Fruit fly (Drosophila melanogaster) whole organism, embryonic: ENCODE data around the gene armi.
A peak's percentile ranks its signal among the peaks of the same experiment; 100 is the strongest.

Experiments
- Atf6 ChIP-seq: fragments of 200-800 bp; sonication (Bioruptor generic); IDR thresholded peaks from 2 replicates; pipeline ENCODE4 v1.3.6; 2022; ENCODE audit warnings: missing biosample characterization, missing genetic modification characterization
- Bgb ChIP-seq: fragments of 200-800 bp; sonication (Bioruptor generic); IDR thresholded peaks from 2 replicates; pipeline ENCODE4 v1.3.6; 2022; ENCODE audit warnings: missing biosample characterization, missing genetic modification characterization; ENCODE audit not compliant: partially characterized antibody
- CG1024 ChIP-seq: fragments of 200-800 bp; sonication (Bioruptor generic); IDR thresholded peaks from 2 replicates; pipeline ENCODE4 v1.3.6; 2022; ENCODE audit warnings: missing biosample characterization, missing genetic modification characterization
- CG10366 ChIP-seq: fragments of 200-800 bp; sonication (Bioruptor generic); IDR thresholded peaks from 2 replicates; pipeline ENCODE4 v1.3.6; 2022; ENCODE audit warnings: missing biosample characterization, missing genetic modification characterization
- CG12155 ChIP-seq: fragments of 200-800 bp; sonication (Bioruptor generic); optimal IDR thresholded peaks from 3 replicates; lab custom pipeline; 2016; ENCODE audit warnings: missing biosample characterization, missing genetic modification characterization
- CG12659 ChIP-seq: fragments of 200-800 bp; sonication (Bioruptor generic); optimal IDR thresholded peaks from 3 replicates; lab custom pipeline; 2017; ENCODE audit warnings: mild to moderate bottlenecking, missing biosample characterization, missing genetic modification reagents, missing genetic modification characterization
- CG13123 ChIP-seq: fragments of 200-800 bp; sonication (Bioruptor generic); optimal IDR thresholded peaks from 2 replicates; lab custom pipeline; 2016; ENCODE audit warnings: missing biosample characterization, missing genetic modification characterization
- CG13624 ChIP-seq: fragments of 200-800 bp; sonication (Bioruptor generic); optimal IDR thresholded peaks from 2 replicates; lab custom pipeline; 2016; ENCODE audit warnings: missing biosample characterization, missing genetic modification characterization
- CG13775 ChIP-seq: fragments of 200-800 bp; sonication (Bioruptor generic); optimal IDR thresholded peaks from 3 replicates; lab custom pipeline; 2017; ENCODE audit warnings: missing biosample characterization, mild to moderate bottlenecking, missing genetic modification characterization
- CG14050 ChIP-seq: fragments of 200-800 bp; sonication (Bioruptor generic); IDR thresholded peaks from 3 replicates; pipeline ENCODE4 v1.3.6; 2022; ENCODE audit warnings: missing biosample characterization, missing genetic modification characterization
- CG15073 ChIP-seq: fragments of 200-800 bp; sonication (Bioruptor generic); optimal IDR thresholded peaks from 2 replicates; lab custom pipeline; 2016; ENCODE audit warnings: missing biosample characterization, missing genetic modification characterization
- CG15269 ChIP-seq: fragments of 200-800 bp; sonication (Bioruptor generic); optimal IDR thresholded peaks from 2 replicates; lab custom pipeline; 2018; ENCODE audit warnings: missing biosample characterization, mild to moderate bottlenecking, missing genetic modification characterization, moderate library complexity
- CG17385 ChIP-seq: fragments of 200-800 bp; sonication (Bioruptor generic); optimal IDR thresholded peaks from 3 replicates; lab custom pipeline; 2018; ENCODE audit warnings: missing biosample characterization, mild to moderate bottlenecking, missing genetic modification characterization
- CG18619 ChIP-seq: fragments of 200-800 bp; sonication (Bioruptor generic); optimal IDR thresholded peaks from 3 replicates; lab custom pipeline; 2017; ENCODE audit warnings: missing biosample characterization, mild to moderate bottlenecking, missing genetic modification characterization
- CG2120 ChIP-seq: fragments of 200-800 bp; sonication (Bioruptor generic); optimal IDR thresholded peaks from 3 replicates; lab custom pipeline; 2016; ENCODE audit warnings: missing biosample characterization, missing genetic modification characterization
- CG30403 ChIP-seq: fragments of 200-800 bp; sonication (Bioruptor generic); optimal IDR thresholded peaks from 3 replicates; lab custom pipeline; 2016; ENCODE audit warnings: missing biosample characterization, missing genetic modification characterization
- CG32532 ChIP-seq: fragments of 200-800 bp; sonication (Bioruptor generic); IDR thresholded peaks from 2 replicates; pipeline ENCODE4 v1.3.6; 2022; ENCODE audit warnings: missing biosample characterization, missing genetic modification characterization
- CG4328 ChIP-seq: fragments of 200-800 bp; sonication (Bioruptor generic); optimal IDR thresholded peaks from 3 replicates; lab custom pipeline; 2017; ENCODE audit warnings: missing biosample characterization, missing genetic modification reagents, missing genetic modification characterization
- CG4404 ChIP-seq: fragments of 200-800 bp; sonication (Bioruptor generic); IDR thresholded peaks from 2 replicates; pipeline ENCODE4 v1.3.6; 2022; ENCODE audit warnings: missing biosample characterization, missing genetic modification characterization
- CG7745 ChIP-seq: fragments of 200-800 bp; sonication (Bioruptor generic); optimal IDR thresholded peaks from 2 replicates; lab custom pipeline; 2018; ENCODE audit warnings: missing biosample characterization, mild to moderate bottlenecking, missing genetic modification characterization, moderate library complexity
- CG7987 ChIP-seq: fragments of 200-800 bp; sonication (Bioruptor generic); optimal IDR thresholded peaks from 2 replicates; lab custom pipeline; 2018; ENCODE audit warnings: missing biosample characterization, mild to moderate bottlenecking, missing genetic modification characterization, moderate library complexity
- CG8388 ChIP-seq: fragments of 200-800 bp; sonication (Bioruptor generic); optimal IDR thresholded peaks from 2 replicates; lab custom pipeline; 2019; ENCODE audit warnings: missing biosample characterization, mild to moderate bottlenecking, missing genetic modification characterization, moderate library complexity
- CG9609 ChIP-seq: fragments of 200-800 bp; sonication (Bioruptor generic); optimal IDR thresholded peaks from 3 replicates; lab custom pipeline; 2016; ENCODE audit warnings: missing biosample characterization, missing genetic modification characterization
- CoRest ChIP-seq: fragments of 200-800 bp; sonication (Bioruptor generic); optimal IDR thresholded peaks from 3 replicates; lab custom pipeline; 2018; ENCODE audit warnings: missing biosample characterization, mild to moderate bottlenecking, missing genetic modification characterization, moderate library complexity
- HLH54F ChIP-seq: fragments of 200-800 bp; sonication (Bioruptor generic); optimal IDR thresholded peaks from 3 replicates; lab custom pipeline; 2016; ENCODE audit warnings: missing biosample characterization, missing genetic modification characterization
- Hmr ChIP-seq: fragments of 200-800 bp; sonication (Bioruptor generic); optimal IDR thresholded peaks from 3 replicates; lab custom pipeline; 2017; ENCODE audit warnings: mild to moderate bottlenecking, missing biosample characterization, missing genetic modification reagents, missing genetic modification characterization
- Hr78 ChIP-seq, 2 experiments: fragments of 200-800 bp in 1 of 2; fragments of >200 bp in 1 of 2; sonication (Bioruptor generic) in 1 of 2; optimal IDR thresholded peaks; 2 replicates each; lab custom pipeline; 2017 to 2019; ENCODE audit warnings: missing biosample characterization in 2 of 2, missing genetic modification characterization in 2 of 2, mild to moderate bottlenecking in 1 of 2, moderate library complexity in 1 of 2
- Nf-YA ChIP-seq: fragments of 200-800 bp; sonication (Bioruptor generic); IDR thresholded peaks from 2 replicates; pipeline ENCODE4 v1.3.6; 2022; ENCODE audit warnings: missing biosample characterization, missing genetic modification characterization
- Oli ChIP-seq: fragments of 200-800 bp; sonication (Bioruptor generic); optimal IDR thresholded peaks from 2 replicates; lab custom pipeline; 2018; ENCODE audit warnings: missing biosample characterization, mild to moderate bottlenecking, missing genetic modification characterization, moderate library complexity
- Pdp1 ChIP-seq, 2 experiments: fragments of 200-800 bp; sonication (Bioruptor generic); optimal IDR thresholded peaks; 3 replicates each; lab custom pipeline; 2016; ENCODE audit warnings: missing biosample characterization in 2 of 2, missing genetic modification characterization in 2 of 2, mild to moderate bottlenecking in 1 of 2, moderate library complexity in 1 of 2
- Ssrp ChIP-seq: fragments of 200-800 bp; sonication (Bioruptor generic); optimal IDR thresholded peaks from 2 replicates; lab custom pipeline; 2018; ENCODE audit warnings: missing biosample characterization, mild to moderate bottlenecking, missing genetic modification characterization, moderate library complexity
- Stat92E ChIP-seq, 3 experiments: fragments of >200 bp in 2 of 3; fragments of 200-800 bp in 1 of 3; sonication (Bioruptor generic) in 1 of 3; optimal IDR thresholded peaks; 2 replicates each; lab custom pipeline; 2017 to 2019; ENCODE audit warnings: missing biosample characterization in 3 of 3, missing genetic modification characterization in 3 of 3, mild to moderate bottlenecking in 1 of 3, moderate library complexity in 1 of 3
- ash1 ChIP-seq: fragments of 200-800 bp; sonication (Bioruptor generic); optimal IDR thresholded peaks from 2 replicates; lab custom pipeline; 2018; ENCODE audit warnings: missing biosample characterization, mild to moderate bottlenecking, missing genetic modification characterization
- cad ChIP-seq: fragments of >200 bp; optimal IDR thresholded peaks from 2 replicates; lab custom pipeline; 2017; ENCODE audit warnings: missing biosample characterization, missing genetic modification characterization
- ci ChIP-seq: fragments of 200-800 bp; sonication (Bioruptor generic); IDR thresholded peaks from 3 replicates; pipeline ENCODE4 v1.3.6; 2022; ENCODE audit warnings: missing biosample characterization, missing genetic modification characterization
- corto ChIP-seq: fragments of 200-800 bp; sonication (Bioruptor generic); optimal IDR thresholded peaks from 2 replicates; lab custom pipeline; 2016; ENCODE audit warnings: missing biosample characterization, mild to moderate bottlenecking, missing genetic modification characterization, moderate library complexity
- dmrt11E ChIP-seq: fragments of 200-800 bp; sonication (Bioruptor generic); optimal IDR thresholded peaks from 3 replicates; lab custom pipeline; 2018; ENCODE audit warnings: missing biosample characterization, mild to moderate bottlenecking, missing genetic modification characterization, moderate library complexity
- dpn ChIP-seq, 2 experiments: fragments of 200-800 bp; sonication (Bioruptor generic); optimal IDR thresholded peaks; 3 replicates each; lab custom pipeline; 2016; ENCODE audit warnings: missing biosample characterization in 2 of 2, missing genetic modification characterization in 2 of 2
- esg ChIP-seq: fragments of 200-800 bp; sonication (Bioruptor generic); conservative IDR thresholded peaks from 2 replicates; pipeline ENCODE4 v1.3.6; 2022; ENCODE audit warnings: missing biosample characterization, missing genetic modification characterization
- ftz-f1 ChIP-seq: fragments of 200-800 bp; sonication (Bioruptor generic); optimal IDR thresholded peaks from 2 replicates; lab custom pipeline; 2016; ENCODE audit warnings: missing biosample characterization, missing genetic modification characterization
- gro ChIP-seq: fragments of 200-800 bp; sonication (Bioruptor generic); optimal IDR thresholded peaks from 2 replicates; lab custom pipeline; 2016; ENCODE audit warnings: missing biosample characterization, missing genetic modification characterization
- ham ChIP-seq: fragments of 200-800 bp; sonication (Bioruptor generic); IDR thresholded peaks from 2 replicates; pipeline ENCODE4 v1.3.6; 2022; ENCODE audit warnings: missing biosample characterization, missing genetic modification characterization
- lab ChIP-seq: fragments of 200-800 bp; sonication (Bioruptor generic); optimal IDR thresholded peaks from 3 replicates; lab custom pipeline; 2017; ENCODE audit warnings: missing biosample characterization, missing genetic modification characterization, mild to moderate bottlenecking, moderate library complexity, missing genetic modification reagents
- seq ChIP-seq: fragments of 200-800 bp; sonication (Bioruptor generic); IDR thresholded peaks from 2 replicates; pipeline ENCODE4 v1.3.6; 2022; ENCODE audit warnings: missing biosample characterization, missing genetic modification characterization
- so ChIP-seq: fragments of 200-800 bp; sonication (Bioruptor generic); IDR thresholded peaks from 3 replicates; pipeline ENCODE4 v1.3.6; 2022; ENCODE audit warnings: missing biosample characterization, missing genetic modification characterization
- sob ChIP-seq: fragments of 200-800 bp; sonication (Bioruptor generic); IDR thresholded peaks from 2 replicates; pipeline ENCODE4 v1.3.6; 2022; ENCODE audit warnings: missing biosample characterization, missing genetic modification characterization
- tap ChIP-seq: fragments of 200-800 bp; optimal IDR thresholded peaks from 3 replicates; lab custom pipeline; 2019; ENCODE audit warnings: missing biosample characterization, mild to moderate bottlenecking, missing genetic modification characterization, moderate library complexity
- toy ChIP-seq: fragments of 200-800 bp; sonication (Bioruptor generic); IDR thresholded peaks from 2 replicates; pipeline ENCODE4 v1.3.6; 2022; ENCODE audit warnings: missing biosample characterization, missing genetic modification characterization
- unpg ChIP-seq: fragments of 200-800 bp; sonication (Bioruptor generic); optimal IDR thresholded peaks from 3 replicates; lab custom pipeline; 2018; ENCODE audit warnings: missing biosample characterization, mild to moderate bottlenecking, missing genetic modification characterization, moderate library complexity
- vfl ChIP-seq: fragments of 200-800 bp; sonication (Bioruptor generic); optimal IDR thresholded peaks from 2 replicates; lab custom pipeline; 2016; ENCODE audit warnings: missing biosample characterization, missing genetic modification characterization

Gene armi

dm6 chr3L:3449680-3450079 lies 11.4 kb upstream of the armi start (continued):
- TF ChIP-seq Hr78 (GFP tag; optimal IDR thresholded peaks at IDR 0.05; lab: Kevin White, UChicago), result no peak
- TF ChIP-seq Stat92E (GFP tag; optimal IDR thresholded peaks at IDR 0.05; lab: Kevin White, UChicago), result no peak
- TF ChIP-seq CG4328 (GFP tag; lab: Kevin White, UChicago), result no peak
- TF ChIP-seq CG12659, result peak; percentile 22
- TF ChIP-seq CG15073 (GFP tag; lab: Kevin White, UChicago), result no peak
- no peak for TF ChIP-seq ftz-f1 (GFP tag; lab: Kevin White, UChicago)
- no peak for TF ChIP-seq CG4404 (GFP tag; lab: Robert Waterston, UW)
- peak in 1 of 2 experiments; percentile 7 for TF ChIP-seq Pdp1 (GFP tag; optimal IDR thresholded peaks at IDR 0.05; lab: Kevin White, UChicago)
- peak; percentile 16 for TF ChIP-seq CG9609 (GFP tag; lab: Kevin White, UChicago)
- 0 out of 3 replicates have a peak, but pooled peaks have one; percentile 31 for TF ChIP-seq so (GFP tag; lab: Robert Waterston, UW)
- no peak for TF ChIP-seq tap (tag; lab: Kevin White, UChicago)
- no peak for TF ChIP-seq toy
- TF ChIP-seq lab (GFP tag; lab: Kevin White, UChicago), result peak; percentile 34
- no peak for TF ChIP-seq Nf-YA (GFP tag; lab: Robert Waterston, UW)
- TF ChIP-seq Ssrp (tag; lab: Kevin White, UChicago), result peak; percentile 52
- TF ChIP-seq CG7987, result no peak
- 0 out of 2 replicates have a peak, but pooled peaks have one; percentile 11 for TF ChIP-seq seq (GFP tag; lab: Robert Waterston, UW)
- TF ChIP-seq CG10366 (GFP tag; lab: Robert Waterston, UW), result peak; percentile 52
- no peak for TF ChIP-seq sob (GFP tag; lab: Robert Waterston, UW)
- TF ChIP-seq ci, result peak; percentile 70; the same call in 2 of the 3 replicates
- TF ChIP-seq Hmr (GFP tag; lab: Kevin White, UChicago), result peak; percentile 41
- TF ChIP-seq CG14050 (GFP tag; lab: Robert Waterston, UW), result 0 out of 3 replicates have a peak, but pooled peaks have one; percentile 16
- TF ChIP-seq CG15269 (tag; lab: Kevin White, UChicago), result peak; percentile 37
- TF ChIP-seq CG12155 (GFP tag; lab: Kevin White, UChicago), result peak; percentile 43
- TF ChIP-seq CG2120 (GFP tag; lab: Kevin White, UChicago), result peak; percentile 52
- TF ChIP-seq ash1, result no peak
- peak; percentile 62 for TF ChIP-seq CG13775 (GFP tag; lab: Kevin White, UChicago)
- no peak for TF ChIP-seq CG13123
- peak; percentile 49 for TF ChIP-seq CG18619
- peak; percentile 27; the same call in 1 of the 2 replicates for TF ChIP-seq Atf6 (GFP tag; lab: Robert Waterston, UW)
- peak; percentile 44 for TF ChIP-seq dmrt11E (tag; lab: Kevin White, UChicago)
- no peak for TF ChIP-seq corto
- no peak for TF ChIP-seq ham (GFP tag; lab: Robert Waterston, UW)
- no peak for TF ChIP-seq CG13624 (GFP tag; lab: Kevin White, UChicago)
- TF ChIP-seq dpn (GFP tag; optimal IDR thresholded peaks at IDR 0.05; lab: Kevin White, UChicago), result peak in 1 of 2 experiments; percentile 2
- TF ChIP-seq esg (GFP tag; lab: Robert Waterston, UW), result peak; percentile 42
- peak; percentile 57 for TF ChIP-seq Oli
- peak; percentile 44 for TF ChIP-seq CoRest (tag; lab: Kevin White, UChicago)
- no peak for TF ChIP-seq CG1024
- TF ChIP-seq CG30403 (GFP tag; lab: Kevin White, UChicago), result peak; percentile 39
- no peak for TF ChIP-seq gro (GFP tag; lab: Kevin White, UChicago)
- no peak for TF ChIP-seq vfl
- TF ChIP-seq CG8388, result peak; percentile 40
- peak; percentile 27 for TF ChIP-seq CG17385 (GFP tag; lab: Kevin White, UChicago)
- no peak for TF ChIP-seq cad
- no peak for TF ChIP-seq Bgb (GFP tag; lab: Robert Waterston, UW)
- TF ChIP-seq unpg (GFP tag; lab: Kevin White, UChicago), result peak; percentile 28
- TF ChIP-seq CG7745 (tag; lab: Kevin White, UChicago), result no peak
- peak; percentile 23 for TF ChIP-seq HLH54F (GFP tag; lab: Kevin White, UChicago)
- TF ChIP-seq CG32532 (GFP tag; lab: Robert Waterston, UW), result 0 out of 2 replicates have a peak, but pooled peaks have one; percentile 5
